Fruit fly (Drosophila melanogaster): ENCODE data around the gene Mrp5.

Mrp5 gene

DNA sequence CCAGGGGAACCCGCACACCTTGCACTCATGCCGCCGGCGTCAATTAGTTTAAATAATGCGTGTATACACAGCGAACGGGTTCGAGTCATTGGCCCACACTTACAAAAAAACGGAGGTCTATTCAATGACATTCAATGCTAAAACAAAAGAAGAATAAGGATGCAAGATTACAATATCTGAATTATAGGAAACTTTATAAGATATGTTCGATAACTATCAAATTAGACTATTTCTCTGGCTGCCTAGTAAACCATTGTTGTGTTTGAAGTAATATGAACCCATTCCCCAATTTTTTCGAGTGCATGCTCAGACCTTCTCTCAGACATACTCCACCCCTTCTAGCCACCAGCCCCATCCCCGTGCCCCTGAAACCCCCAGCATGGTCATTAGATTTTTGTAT is 54.5 kb downstream of the Mrp5 start:
- TF ChIP-seq ey (GFP tag; optimal IDR thresholded peaks at IDR 0.05) (no peak), HLH106 (tag; optimal IDR thresholded peaks at IDR 0.05) (no peak), Dif (GFP tag; optimal IDR thresholded peaks at IDR 0.05; ENCODE audit: partially characterized antibody) (no peak)

DNA sequence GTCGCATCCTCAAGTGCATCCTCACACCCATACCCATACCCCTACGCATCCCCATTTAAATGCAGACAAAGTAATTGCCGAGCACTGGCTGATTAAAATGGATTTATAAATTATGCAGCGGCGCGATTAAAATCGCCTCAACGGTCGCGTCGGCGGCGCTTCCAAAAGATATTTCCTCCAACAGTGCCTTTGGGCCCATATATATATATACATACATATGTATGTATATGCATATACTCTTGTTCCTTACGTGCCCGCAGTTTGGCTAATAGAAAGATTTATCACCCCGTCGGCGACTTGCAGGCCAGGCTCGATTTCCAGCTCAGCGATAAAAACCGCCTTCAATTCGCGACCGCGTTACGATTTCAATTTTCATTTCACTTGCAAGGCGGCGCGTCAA is 58.7 kb downstream of the Mrp5 start:
- TF ChIP-seq Rel (GFP tag; optimal IDR thresholded peaks at IDR 0.05), result no peak
- TF ChIP-seq Rel (tag; optimal IDR thresholded peaks at IDR 0.05), result no peak
- no peak for TF ChIP-seq Hnf4 (GFP tag; optimal IDR thresholded peaks at IDR 0.05)

Data from whole organism, wandering third instar larva.